Fruit fly (Drosophila melanogaster): Measurements from ENCODE around the gene Cand1.

The Cand1 gene

DNA sequence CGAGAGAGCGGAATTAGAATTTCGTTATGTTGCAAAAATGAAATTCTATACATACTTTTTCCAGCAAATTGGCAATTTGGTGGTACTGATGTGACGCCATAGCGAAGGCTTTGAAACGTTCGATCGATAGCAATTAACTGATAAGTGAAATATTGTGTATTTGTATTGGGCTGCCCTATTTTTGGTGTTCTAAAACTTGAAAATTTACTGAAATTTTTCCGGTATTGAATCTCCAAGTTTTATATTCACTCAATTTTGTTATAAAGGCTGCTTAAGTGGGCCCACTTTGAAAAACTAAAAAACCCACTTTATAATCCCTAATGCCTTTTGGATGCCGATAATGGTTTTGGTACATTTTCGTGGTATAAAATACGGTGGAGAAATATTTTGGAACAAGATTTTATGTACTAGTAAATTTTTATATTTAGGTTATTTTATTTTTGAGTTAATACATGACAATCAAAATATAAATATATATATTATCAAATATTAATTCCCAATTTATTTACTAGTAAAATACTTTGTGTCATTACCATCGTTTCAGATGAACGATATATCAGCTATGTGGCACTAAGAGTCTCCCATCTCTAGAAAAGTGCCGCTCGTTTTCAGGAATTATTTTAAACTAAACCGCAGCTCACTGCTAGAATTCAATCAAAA lies at the start of gene Cand1, which contains the start of gene pim:
Gene Cand1 (minus strand): TSS at position 300 of the 660 bp plus-strand sequence.
Gene pim (plus strand): TSS at position 582 of the 660 bp plus-strand sequence.
- TF ChIP-seq ovo (GFP tag; optimal IDR thresholded peaks at IDR 0.05) (no peak), CG7101 (tag; optimal IDR thresholded peaks at IDR 0.05) (peak; percentile 50), Clk (GFP tag; optimal IDR thresholded peaks at IDR 0.05) (no peak), Mnt (GFP tag; optimal IDR thresholded peaks at IDR 0.05) (no peak), CG11617 (GFP tag; optimal IDR thresholded peaks at IDR 0.05) (no peak)

DNA sequence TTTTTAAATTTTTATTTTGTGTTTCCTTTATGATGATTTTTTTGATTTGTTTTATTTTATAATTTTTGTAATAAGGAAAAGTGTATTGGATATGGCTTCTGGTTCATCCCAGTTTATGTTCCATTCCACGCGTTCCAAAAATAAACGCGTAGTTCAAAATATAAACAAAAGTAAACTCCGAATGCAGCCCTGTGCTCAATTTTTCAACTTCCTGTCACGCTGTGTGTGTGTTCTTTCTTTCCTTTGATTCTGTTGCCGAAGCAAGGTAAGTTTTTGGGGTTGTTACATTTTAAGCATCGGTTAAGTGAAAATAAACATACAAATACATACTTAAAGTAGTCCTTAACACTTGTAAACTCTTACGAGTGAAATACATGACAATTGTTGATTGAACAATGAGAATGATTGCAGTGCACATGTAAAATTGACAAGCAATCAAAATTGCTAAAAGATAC lies 45.6 kb upstream of the Cand1 start, which contains the start of the genes Ip259 and RpS27A:
Gene Ip259 (plus strand): TSS at position 231 of the 455 bp plus-strand sequence.
Gene RpS27A (plus strand): TSS at position 231 of the 455 bp plus-strand sequence.
- TF ChIP-seq CG33017 (tag; optimal IDR thresholded peaks at IDR 0.05) (peak; percentile 59), CG7045 (GFP tag; optimal IDR thresholded peaks at IDR 0.05) (peak; percentile 80), Hr96 (GFP tag; optimal IDR thresholded peaks at IDR 0.05) (no peak), CG14711 (tag; optimal IDR thresholded peaks at IDR 0.05) (peak; percentile 60), Mnt (GFP tag; optimal IDR thresholded peaks at IDR 0.05) (peak; percentile 90), Crg-1 (GFP tag; optimal IDR thresholded peaks at IDR 0.05) (peak; percentile 83), tj (GFP tag; optimal IDR thresholded peaks at IDR 0.05) (peak; percentile 53), CG1620 (GFP tag; optimal IDR thresholded peaks at IDR 0.05) (peak; percentile 83), cnc (optimal IDR thresholded peaks at IDR 0.05) (no peak), ovo (GFP tag; optimal IDR thresholded peaks at IDR 0.05) (no peak), Clk (GFP tag; optimal IDR thresholded peaks at IDR 0.05) (peak; percentile 74), CG11617 (GFP tag; optimal IDR thresholded peaks at IDR 0.05) (peak; percentile 86), CG7101 (tag; optimal IDR thresholded peaks at IDR 0.05) (peak; percentile 87), bab1 (GFP tag; optimal IDR thresholded peaks at IDR 0.05) (peak; percentile 73), kay (GFP tag; ENCODE audit: borderline replicate concordance) (peak; percentile 54), cic (GFP tag; optimal IDR thresholded peaks at IDR 0.05) (no peak), CG12768 (GFP tag; optimal IDR thresholded peaks at IDR 0.05) (peak; percentile 80), toe (GFP tag; optimal IDR thresholded peaks at IDR 0.05) (no peak), pad (GFP tag; optimal IDR thresholded peaks at IDR 0.05) (peak; percentile 64), CG5204 (GFP tag; optimal IDR thresholded peaks at IDR 0.05) (no peak)

DNA sequence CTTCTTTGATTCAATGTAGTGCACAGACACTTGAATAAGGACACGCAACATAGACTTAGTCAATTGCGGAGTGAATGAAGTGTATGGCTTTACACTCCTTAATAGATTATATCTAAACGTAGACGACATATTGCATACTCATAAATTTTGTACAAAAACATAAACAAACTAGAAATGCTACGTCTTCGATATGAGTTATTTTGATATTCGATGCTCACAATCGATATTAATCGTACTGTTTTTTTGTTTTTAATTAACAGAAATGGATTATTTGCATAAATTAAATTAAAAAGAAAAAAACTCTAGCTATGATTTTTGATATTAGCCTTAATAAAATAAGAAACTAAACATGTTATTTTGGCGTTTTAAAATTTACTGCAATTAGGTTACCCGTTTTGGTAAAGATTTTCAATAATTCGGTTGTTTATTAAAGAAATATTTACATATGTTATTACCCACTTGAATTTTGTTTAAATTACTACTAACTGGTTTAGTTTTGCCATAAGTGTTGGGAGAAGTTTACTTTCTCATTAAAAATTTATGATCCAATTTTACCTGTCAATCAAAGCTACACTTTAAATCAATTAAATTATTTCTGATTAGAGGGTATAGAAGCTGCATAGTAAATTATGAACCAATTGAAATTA lies 42.6 kb upstream of the Cand1 start, which contains the start of the genes CG17768, LSm-4 and Ir31a:
Gene CG17768 (minus strand): TSS at position 196 of the 647 bp plus-strand sequence.
Gene LSm-4 (minus strand): TSS at position 196 of the 647 bp plus-strand sequence.
Gene Ir31a (plus strand): TSS at position 558 of the 647 bp plus-strand sequence.
- TF ChIP-seq kay (GFP tag; ENCODE audit: borderline replicate concordance) (no peak), ovo (GFP tag; optimal IDR thresholded peaks at IDR 0.05) (no peak), toe (GFP tag; optimal IDR thresholded peaks at IDR 0.05) (no peak), Mnt (GFP tag; optimal IDR thresholded peaks at IDR 0.05) (no peak), CG14711 (tag; optimal IDR thresholded peaks at IDR 0.05) (no peak), cnc (optimal IDR thresholded peaks at IDR 0.05) (no peak)

- no peak for TF ChIP-seq cnc (optimal IDR thresholded peaks at IDR 0.05)
- TF ChIP-seq kay (GFP tag; ENCODE audit: borderline replicate concordance): peak; percentile 86
- TF ChIP-seq CG7101 (tag; optimal IDR thresholded peaks at IDR 0.05): no peak
- TF ChIP-seq bab1 (GFP tag; optimal IDR thresholded peaks at IDR 0.05): peak; percentile 39
- TF ChIP-seq toe (GFP tag; optimal IDR thresholded peaks at IDR 0.05): no peak
- TF ChIP-seq CG14711 (tag; optimal IDR thresholded peaks at IDR 0.05): no peak
- no peak for TF ChIP-seq CG5204 (GFP tag; optimal IDR thresholded peaks at IDR 0.05)
These were observed 41.4 kb upstream of the Cand1 start for dm6 chr2L:10403803-10404315.

DNA sequence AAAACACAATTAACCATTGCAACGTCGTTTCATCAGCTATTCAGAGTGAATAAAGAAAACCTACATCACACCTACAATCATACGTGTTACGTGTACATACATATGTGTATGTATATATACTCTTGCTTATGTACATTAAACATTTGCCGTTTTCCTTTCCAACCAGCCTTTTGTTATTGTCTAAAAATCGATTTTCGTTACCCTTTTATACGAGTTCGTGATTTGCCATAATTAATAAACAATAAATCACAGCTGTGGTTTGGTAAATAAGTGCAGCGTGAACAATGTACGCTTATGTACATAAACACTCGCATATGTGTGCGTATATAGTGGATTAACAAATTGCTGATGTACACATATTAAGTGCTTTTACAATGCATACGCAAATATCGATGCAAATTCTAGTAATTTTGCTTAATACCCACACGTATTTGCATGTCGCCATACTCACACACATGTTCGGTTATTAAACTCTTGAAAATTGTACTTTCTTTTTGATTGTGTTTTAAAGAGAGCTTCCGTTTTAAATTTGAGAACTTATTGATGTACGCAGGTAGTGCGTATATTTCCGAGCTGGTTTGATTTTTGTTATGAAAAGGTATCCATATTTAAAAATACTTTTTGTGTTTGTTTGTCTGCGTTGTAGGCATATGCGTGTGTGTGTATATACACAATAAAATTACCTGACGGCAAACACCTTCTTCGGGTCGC lies 34.5 kb upstream of the Cand1 start:
- TF ChIP-seq Mnt (GFP tag; optimal IDR thresholded peaks at IDR 0.05) (peak; percentile 65), ovo (GFP tag; optimal IDR thresholded peaks at IDR 0.05) (no peak), cic (GFP tag; optimal IDR thresholded peaks at IDR 0.05) (peak; percentile 59), tj (GFP tag; optimal IDR thresholded peaks at IDR 0.05) (peak; percentile 84), kay (GFP tag; ENCODE audit: borderline replicate concordance) (peak; percentile 99)

dm6 chr2L:10396488-10396824 lies 33.9 kb upstream of the Cand1 start, which contains the start of gene Cnot4:
Gene Cnot4, plus strand, starts transcription at chr2L:10396716.
- TF ChIP-seq kay (GFP tag; ENCODE audit: borderline replicate concordance) (no peak), Hr96 (GFP tag; optimal IDR thresholded peaks at IDR 0.05) (no peak), cic (GFP tag; optimal IDR thresholded peaks at IDR 0.05) (no peak), CG7045 (GFP tag; optimal IDR thresholded peaks at IDR 0.05) (no peak), toe (GFP tag; optimal IDR thresholded peaks at IDR 0.05) (no peak), CG7101 (tag; optimal IDR thresholded peaks at IDR 0.05) (no peak), pad (GFP tag; optimal IDR thresholded peaks at IDR 0.05) (no peak), bab1 (GFP tag; optimal IDR thresholded peaks at IDR 0.05) (no peak), CG14711 (tag; optimal IDR thresholded peaks at IDR 0.05) (no peak), CG11617 (GFP tag; optimal IDR thresholded peaks at IDR 0.05) (no peak), Crg-1 (GFP tag; optimal IDR thresholded peaks at IDR 0.05) (no peak), Mnt (GFP tag; optimal IDR thresholded peaks at IDR 0.05) (no peak), ovo (GFP tag; optimal IDR thresholded peaks at IDR 0.05) (no peak), Clk (GFP tag; optimal IDR thresholded peaks at IDR 0.05) (no peak), CG5204 (GFP tag; optimal IDR thresholded peaks at IDR 0.05) (no peak), CG1620 (GFP tag; optimal IDR thresholded peaks at IDR 0.05) (no peak), CG12768 (GFP tag; optimal IDR thresholded peaks at IDR 0.05) (no peak), cnc (optimal IDR thresholded peaks at IDR 0.05) (no peak)
